Fruit fly (Drosophila melanogaster): ENCODE results near the gene CG32055.

DNA sequence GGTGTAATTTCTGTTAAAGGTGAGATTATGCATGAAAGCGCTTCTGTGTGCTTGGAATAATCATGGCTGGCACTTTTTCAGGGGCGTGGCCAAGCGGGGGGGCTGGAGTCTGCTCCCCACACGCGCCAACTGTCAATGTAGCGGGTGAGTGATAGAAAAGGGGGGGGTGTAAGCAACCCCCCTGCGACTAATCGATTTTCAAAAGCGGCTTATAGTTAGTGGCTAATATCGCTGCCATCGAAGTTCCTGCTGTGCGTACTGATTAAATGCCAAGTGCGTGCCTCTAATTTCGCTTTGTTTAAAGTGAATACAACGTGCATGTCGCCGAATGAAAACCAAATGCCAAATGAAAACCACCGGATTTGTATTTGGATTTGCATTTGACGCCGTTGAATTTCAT is 15.3 kb downstream of the CG32055 start:
- TF ChIP-seq h (optimal IDR thresholded peaks at IDR 0.05) (no peak), psq (optimal IDR thresholded peaks at IDR 0.05) (no peak), Myc (optimal IDR thresholded peaks at IDR 0.05) (no peak), Sin3A (optimal IDR thresholded peaks at IDR 0.05) (no peak)
